Fruit fly (Drosophila melanogaster): ENCODE data around the gene CG14086.
A peak's percentile ranks its signal among the peaks of the same experiment; 100 is the strongest.

Gene CG14086

dm6 chr3L:19254715-19255428, 20.7 kb upstream of the CG14086 start, which contains the start of the genes mRpL21 and rept:
TSS of gene mRpL21 (minus strand) at chr3L:19255061.
TSS of gene rept (plus strand) at chr3L:19255340.
- TF ChIP-seq CG15696 (tag; optimal IDR thresholded peaks at IDR 0.05) (no peak), HHEX (GFP tag; optimal IDR thresholded peaks at IDR 0.05) (peak; percentile 15), slbo (GFP tag; IDR thresholded peaks at IDR 0.05) (peak; percentile 67), CG18599 (GFP tag; optimal IDR thresholded peaks at IDR 0.05) (peak; percentile 59), Dad (GFP tag; optimal IDR thresholded peaks at IDR 0.05) (peak; percentile 49), CG1792 (GFP tag; optimal IDR thresholded peaks at IDR 0.05) (peak; percentile 32), CG4282 (GFP tag; optimal IDR thresholded peaks at IDR 0.05) (peak; percentile 38), CG4707 (GFP tag; optimal IDR thresholded peaks at IDR 0.05) (no peak), Abd-B (GFP tag; optimal IDR thresholded peaks at IDR 0.05) (no peak), CG2199 (GFP tag; IDR thresholded peaks at IDR 0.05) (no peak), Scr (GFP tag; IDR thresholded peaks at IDR 0.05; ENCODE audit: partially characterized antibody) (no peak), CG11723 (GFP tag; optimal IDR thresholded peaks at IDR 0.05) (peak; percentile 12), nmo (GFP tag; optimal IDR thresholded peaks at IDR 0.05) (peak; percentile 70), dpn (GFP tag; optimal IDR thresholded peaks at IDR 0.05) (peak; percentile 63 to 70), CG11456 (GFP tag; IDR thresholded peaks at IDR 0.05) (peak; percentile 54; the same call in 1 of the 3 replicates), CG14050 (GFP tag; IDR thresholded peaks at IDR 0.05) (no peak), cad (GFP tag; optimal IDR thresholded peaks at IDR 0.05) (no peak), CG42726 (GFP tag; IDR thresholded peaks at IDR 0.05; ENCODE audit: partially characterized antibody) (no peak), toy (GFP tag; IDR thresholded peaks at IDR 0.05) (no peak), h (optimal IDR thresholded peaks at IDR 0.05) (no peak), esg (GFP tag; conservative IDR thresholded peaks at IDR 0.05) (no peak; the same call in 1 of the 2 replicates), gfzf (GFP tag; optimal IDR thresholded peaks at IDR 0.05) (peak; percentile 69), Sin3A (optimal IDR thresholded peaks at IDR 0.05) (peak; percentile 83), CG14667 (GFP tag; IDR thresholded peaks at IDR 0.05) (no peak), fd3F (GFP tag; optimal IDR thresholded peaks at IDR 0.05) (peak; percentile 32), ATbp (GFP tag; optimal IDR thresholded peaks at IDR 0.05) (no peak), HLH3B (GFP tag; IDR thresholded peaks at IDR 0.05) (no peak; the same call in 1 of the 2 replicates), nau (GFP tag; optimal IDR thresholded peaks at IDR 0.05) (no peak), Neu2 (GFP tag; optimal IDR thresholded peaks at IDR 0.05; ENCODE audit: borderline replicate concordance) (no peak), B-H2 (GFP tag; optimal IDR thresholded peaks at IDR 0.05) (peak; percentile 54), Meics (GFP tag; optimal IDR thresholded peaks at IDR 0.05) (peak; percentile 29), CG14014 (GFP tag; IDR thresholded peaks at IDR 0.05) (peak; percentile 56), slou (GFP tag; optimal IDR thresholded peaks at IDR 0.05) (no peak), CG14965 (GFP tag; optimal IDR thresholded peaks at IDR 0.05; ENCODE audit: borderline replicate concordance) (no peak), Dip3 (GFP tag; optimal IDR thresholded peaks at IDR 0.05) (peak; percentile 49), CG12391 (tag; optimal IDR thresholded peaks at IDR 0.05) (peak; percentile 57), crc (GFP tag; optimal IDR thresholded peaks at IDR 0.05) (no peak), phol (tag; optimal IDR thresholded peaks at IDR 0.05) (peak; percentile 57), Elba2 (GFP tag; optimal IDR thresholded peaks at IDR 0.05) (no peak), ranshi (GFP tag; IDR thresholded peaks at IDR 0.05) (no peak), CG17385 (GFP tag; optimal IDR thresholded peaks at IDR 0.05) (peak; percentile 52), org-1 (GFP tag; optimal IDR thresholded peaks at IDR 0.05) (peak; percentile 29), fru (optimal IDR thresholded peaks at IDR 0.05) (no peak), CG11247 (GFP tag; IDR thresholded peaks at IDR 0.05) (0 out of 2 replicates have a peak, but pooled peaks have one; percentile 31), sima (GFP tag; optimal IDR thresholded peaks at IDR 0.05) (no peak), CG18764 (GFP tag; optimal IDR thresholded peaks at IDR 0.05) (peak; percentile 36), cwo (GFP tag; optimal IDR thresholded peaks at IDR 0.05) (peak; percentile 45), CG12659 (GFP tag; optimal IDR thresholded peaks at IDR 0.05) (peak; percentile 67), Oli (tag; optimal IDR thresholded peaks at IDR 0.05) (peak; percentile 10), corto (GFP tag; optimal IDR thresholded peaks at IDR 0.05) (no peak)

All from whole organism, embryonic.